Worm (Caenorhabditis elegans) whole organism, mixed stage, embryonic: ENCODE data around the gene abch-1.
A peak's percentile ranks its signal among the peaks of the same experiment; 100 is the strongest.

Experiments used
- M03D4.4 ChIP-seq: sonication (generic microtip); optimal IDR thresholded peaks from 2 replicates; lab custom pipeline; 2017; ENCODE audit warnings: mild to moderate bottlenecking, missing genetic modification characterization, missing compliant biosample characterization
- bed-3 ChIP-seq: fragments of 200-800 bp; sonication (Bioruptor generic); optimal IDR thresholded peaks from 3 replicates; lab custom pipeline; 2018; ENCODE audit warnings: mild to moderate bottlenecking, missing genetic modification characterization, moderate library complexity, missing compliant biosample characterization
- blmp-1 ChIP-seq: fragments of 150-350 bp; optimal IDR thresholded peaks from 2 replicates; lab custom pipeline; 2014; ENCODE audit warnings: missing biosample characterization, missing genetic modification characterization
- ceh-39 ChIP-seq: fragments of 150-350 bp; optimal IDR thresholded peaks from 2 replicates; lab custom pipeline; 2014; ENCODE audit warnings: missing biosample characterization, missing genetic modification characterization
- ceh-43 ChIP-seq: fragments of 200-800 bp; sonication (Bioruptor generic); optimal IDR thresholded peaks from 2 replicates; lab custom pipeline; 2018; ENCODE audit warnings: mild to moderate bottlenecking, missing genetic modification characterization, moderate library complexity, missing compliant biosample characterization
- ceh-83 ChIP-seq: fragments of 200-800 bp; sonication (Bioruptor generic); optimal IDR thresholded peaks from 2 replicates; lab custom pipeline; 2018; ENCODE audit warnings: mild to moderate bottlenecking, missing genetic modification characterization, missing compliant biosample characterization
- ces-1 ChIP-seq: fragments of 150-350 bp; optimal IDR thresholded peaks from 2 replicates; lab custom pipeline; 2014; ENCODE audit warnings: missing biosample characterization, missing genetic modification reagents, missing genetic modification characterization
- cnd-1 ChIP-seq: fragments of 200-800 bp; sonication (Bioruptor generic); optimal IDR thresholded peaks from 2 replicates; lab custom pipeline; 2018; ENCODE audit warnings: mild to moderate bottlenecking, missing genetic modification characterization, missing compliant biosample characterization
- drap-1 ChIP-seq: fragments of 200-800 bp; sonication (Bioruptor generic); optimal IDR thresholded peaks from 3 replicates; lab custom pipeline; 2018; ENCODE audit warnings: mild to moderate bottlenecking, missing genetic modification characterization, missing compliant biosample characterization
- elt-1 ChIP-seq: sonication (generic microtip); optimal IDR thresholded peaks from 2 replicates; lab custom pipeline; 2017; ENCODE audit warnings: missing genetic modification characterization, mild to moderate bottlenecking, missing compliant biosample characterization, antibody characterized with exemption, moderate library complexity, borderline replicate concordance; ENCODE audit not compliant: insufficient read depth
- elt-3 ChIP-seq: fragments of 150-350 bp; optimal IDR thresholded peaks from 2 replicates; lab custom pipeline; 2014; ENCODE audit warnings: missing biosample characterization, missing genetic modification characterization
- flh-1 ChIP-seq: fragments of 200-800 bp; sonication (Bioruptor generic); optimal IDR thresholded peaks from 2 replicates; lab custom pipeline; 2018; ENCODE audit warnings: mild to moderate bottlenecking, missing genetic modification characterization, moderate library complexity, missing compliant biosample characterization
- ham-2 ChIP-seq: fragments of 200-800 bp; sonication (Bioruptor generic); optimal IDR thresholded peaks from 2 replicates; lab custom pipeline; 2018; ENCODE audit warnings: mild to moderate bottlenecking, missing genetic modification characterization, missing compliant biosample characterization
- hlh-1 ChIP-seq: fragments of 150-350 bp; optimal IDR thresholded peaks from 2 replicates; lab custom pipeline; 2014; ENCODE audit warnings: missing biosample characterization, missing genetic modification reagents, missing genetic modification characterization
- lin-13 ChIP-seq: fragments of 150-350 bp; optimal IDR thresholded peaks from 2 replicates; lab custom pipeline; 2014; ENCODE audit warnings: missing biosample characterization, missing genetic modification characterization
- lin-32 ChIP-seq: fragments of 200-800 bp; sonication (Bioruptor generic); optimal IDR thresholded peaks from 2 replicates; lab custom pipeline; 2018; ENCODE audit warnings: mild to moderate bottlenecking, missing genetic modification characterization, missing compliant biosample characterization
- lsy-2 ChIP-seq: fragments of 150-350 bp; optimal IDR thresholded peaks from 2 replicates; lab custom pipeline; 2014; ENCODE audit warnings: missing biosample characterization, missing genetic modification characterization
- mab-5 ChIP-seq: fragments of 150-350 bp; optimal IDR thresholded peaks from 2 replicates; lab custom pipeline; 2014; ENCODE audit warnings: missing biosample characterization, missing genetic modification characterization
- mep-1 ChIP-seq: fragments of 150-350 bp; optimal IDR thresholded peaks from 2 replicates; lab custom pipeline; 2017; ENCODE audit warnings: missing biosample characterization, missing genetic modification reagents, missing genetic modification characterization, inconsistent platforms
- mls-2 ChIP-seq: sonication (generic microtip); optimal IDR thresholded peaks from 2 replicates; lab custom pipeline; 2016; ENCODE audit warnings: mild to moderate bottlenecking, missing genetic modification characterization, moderate library complexity, missing compliant biosample characterization
- nhr-12 ChIP-seq: fragments of 150-350 bp; optimal IDR thresholded peaks from 2 replicates; lab custom pipeline; 2014; ENCODE audit warnings: missing biosample characterization, missing genetic modification characterization
- nhr-2 ChIP-seq: fragments of 150-350 bp; optimal IDR thresholded peaks from 2 replicates; lab custom pipeline; 2014; ENCODE audit warnings: missing biosample characterization, missing genetic modification characterization
- nhr-237 ChIP-seq: fragments of 150-350 bp; optimal IDR thresholded peaks from 2 replicates; lab custom pipeline; 2014; ENCODE audit warnings: missing biosample characterization, missing genetic modification characterization
- nhr-28 ChIP-seq: fragments of 150-350 bp; optimal IDR thresholded peaks from 2 replicates; lab custom pipeline; 2014; ENCODE audit warnings: missing biosample characterization, missing genetic modification characterization
- nhr-76 ChIP-seq: sonication (generic microtip); optimal IDR thresholded peaks from 2 replicates; lab custom pipeline; 2017; ENCODE audit warnings: missing biosample characterization, missing genetic modification characterization
- pha-4 ChIP-seq: fragments of 150-350 bp; optimal IDR thresholded peaks from 2 replicates; lab custom pipeline; 2018; ENCODE audit warnings: missing biosample characterization, missing genetic modification reagents, missing genetic modification characterization
- sem-2 ChIP-seq: fragments of 200-800 bp; sonication (Bioruptor generic); optimal IDR thresholded peaks from 2 replicates; lab custom pipeline; 2018; ENCODE audit warnings: mild to moderate bottlenecking, missing genetic modification characterization, missing compliant biosample characterization
- snpc-4 ChIP-seq: fragments of 150-350 bp; optimal IDR thresholded peaks from 2 replicates; lab custom pipeline; 2014; ENCODE audit warnings: missing biosample characterization, missing genetic modification characterization
- sptf-1 ChIP-seq: sonication (generic microtip); optimal IDR thresholded peaks from 2 replicates; lab custom pipeline; 2017; ENCODE audit warnings: mild to moderate bottlenecking, missing genetic modification characterization, moderate library complexity, missing compliant biosample characterization
- tbx-8 ChIP-seq: fragments of 200-800 bp; sonication (Bioruptor generic); optimal IDR thresholded peaks from 2 replicates; lab custom pipeline; 2018; ENCODE audit warnings: mild to moderate bottlenecking, missing genetic modification characterization, moderate library complexity, missing compliant biosample characterization
- unc-120 ChIP-seq: sonication (generic microtip); optimal IDR thresholded peaks from 2 replicates; lab custom pipeline; 2017; ENCODE audit warnings: missing genetic modification characterization, missing compliant biosample characterization; ENCODE audit not compliant: poor library complexity, severe bottlenecking
- unc-39 ChIP-seq: fragments of 150-350 bp; optimal IDR thresholded peaks from 2 replicates; lab custom pipeline; 2014; ENCODE audit warnings: missing biosample characterization, missing genetic modification characterization
- unc-62 ChIP-seq: fragments of 150-350 bp; optimal IDR thresholded peaks from 2 replicates; lab custom pipeline; 2014; ENCODE audit warnings: missing biosample characterization, missing genetic modification reagents, missing genetic modification characterization
- zip-8 ChIP-seq: fragments of 150-350 bp; optimal IDR thresholded peaks from 2 replicates; lab custom pipeline; 2014; ENCODE audit warnings: missing biosample characterization, missing genetic modification characterization
- ztf-11 ChIP-seq: fragments of 150-350 bp; optimal IDR thresholded peaks from 2 replicates; lab custom pipeline; 2014; ENCODE audit warnings: missing biosample characterization, missing genetic modification characterization

abch-1 gene

DNA sequence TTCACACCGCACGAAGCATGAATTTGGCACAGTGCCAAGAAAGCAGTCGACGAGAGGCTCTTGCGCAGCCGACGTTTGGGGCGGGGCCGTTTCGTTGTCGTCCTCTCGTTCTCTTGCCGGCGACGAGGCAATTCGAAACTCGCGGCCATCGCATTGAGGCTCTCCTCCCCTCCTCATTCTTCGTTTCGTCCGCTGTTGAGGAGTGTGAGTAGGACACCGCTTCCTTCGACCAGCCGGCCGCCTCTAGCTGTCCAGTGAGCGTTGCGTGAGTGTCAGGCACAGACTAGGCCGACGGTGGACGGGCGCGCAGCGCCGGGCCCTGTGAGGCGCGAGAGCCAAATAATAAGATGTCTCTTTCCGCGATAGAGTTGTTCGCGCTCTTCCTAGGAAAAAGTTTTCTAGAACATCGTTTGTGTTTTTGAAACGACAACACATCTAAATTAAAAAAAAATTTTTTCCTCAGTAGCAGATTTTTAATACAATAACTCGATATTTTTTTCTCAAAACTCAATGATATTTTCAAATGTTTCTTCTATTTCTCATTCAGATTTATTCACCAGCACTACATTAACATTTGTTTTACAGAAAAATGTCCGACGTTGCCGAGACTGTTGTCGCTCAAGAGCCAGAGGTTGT lies 39.5 kb downstream of the abch-1 start, which contains the start of the genes T28D9.11 and T28D9.1 (continued):
- TF ChIP-seq bed-3 (GFP tag; lab: Kevin White, UChicago), result no peak
- TF ChIP-seq ces-1 (GFP tag; lab: Kevin White, UChicago), result no peak
- TF ChIP-seq nhr-28 (tag; lab: Kevin White, UChicago), result no peak
- no peak for TF ChIP-seq unc-62 (GFP tag; lab: Kevin White, UChicago)
- TF ChIP-seq lin-32, result peak; percentile 31

DNA sequence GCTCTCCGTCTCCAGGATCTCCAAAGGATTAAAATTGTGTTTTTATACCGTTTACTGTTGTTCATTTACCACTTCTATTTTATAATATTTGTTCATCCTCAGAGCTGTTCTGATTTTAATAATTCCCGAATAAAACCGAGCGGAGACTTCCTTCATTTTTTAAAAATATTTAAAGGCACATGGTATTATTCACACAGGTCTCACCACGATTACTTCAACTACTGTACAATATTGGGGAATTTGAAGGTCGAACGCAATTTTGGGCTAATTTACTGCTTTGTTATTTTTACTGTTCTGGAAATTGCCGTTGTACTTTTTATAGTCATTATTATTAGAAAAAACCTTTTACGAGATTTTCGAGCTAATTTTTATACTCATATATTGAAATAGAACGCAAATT lies 40.2 kb downstream of the abch-1 start:
- no peak for TF ChIP-seq ceh-39 (tag; lab: Kevin White, UChicago)
- TF ChIP-seq cnd-1, result no peak
- TF ChIP-seq lin-13, result no peak
- TF ChIP-seq unc-120 (tag; lab: Kevin White, UChicago), result no peak
- no peak for TF ChIP-seq pha-4 (tag; lab: Kevin White, UChicago)
- no peak for TF ChIP-seq ztf-11
- no peak for TF ChIP-seq snpc-4 (tag; lab: Kevin White, UChicago)
- no peak for TF ChIP-seq bed-3 (GFP tag; lab: Kevin White, UChicago)

DNA sequence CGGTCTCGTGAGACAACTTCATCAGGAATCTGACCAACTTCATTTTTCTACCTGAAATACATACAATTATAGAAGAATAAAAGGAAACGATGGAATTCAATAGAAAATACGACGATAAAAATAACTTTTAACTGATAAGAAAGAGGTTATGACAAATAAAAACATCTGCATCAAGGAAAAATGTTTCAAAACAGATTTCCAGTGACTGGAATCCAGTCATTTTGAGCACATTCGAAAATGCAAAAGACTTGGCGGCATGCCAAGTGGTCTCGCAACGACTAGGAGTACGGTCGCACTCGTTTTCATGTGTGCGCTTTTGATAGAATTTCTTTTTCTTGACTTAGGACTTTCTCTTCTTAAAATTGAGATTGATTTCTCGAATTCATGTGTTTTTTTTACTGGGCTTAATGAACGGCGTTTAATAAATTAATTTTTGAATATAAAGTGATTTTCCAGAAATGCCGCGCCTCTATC lies 41.7 kb downstream of the abch-1 start, which contains the start of the genes snr-3 and rsp-5:
Gene snr-3 (minus strand): TSS at position 51 of the 474 bp plus-strand sequence.
Gene rsp-5 (plus strand): TSS at position 455 of the 474 bp plus-strand sequence.
- TF ChIP-seq nhr-2 (tag; lab: Kevin White, UChicago) (no peak), sem-2 (GFP tag; lab: Kevin White, UChicago) (no peak), nhr-237 (peak; percentile 56), ztf-11 (no peak), zip-8 (tag; lab: Kevin White, UChicago) (no peak), unc-120 (tag; lab: Kevin White, UChicago) (no peak), ceh-43 (GFP tag; lab: Kevin White, UChicago) (no peak), ces-1 (GFP tag; lab: Kevin White, UChicago) (no peak), ceh-39 (tag; lab: Kevin White, UChicago) (peak; percentile 8), mab-5 (tag; lab: Kevin White, UChicago) (no peak), drap-1 (no peak), hlh-1 (peak; percentile 36), unc-39 (tag; lab: Kevin White, UChicago) (no peak), flh-1 (GFP tag; lab: Kevin White, UChicago) (no peak), lin-32 (no peak), ham-2 (no peak), mep-1 (tag; lab: Kevin White, UChicago) (peak; percentile 83), pha-4 (tag; lab: Kevin White, UChicago) (peak; percentile 66), nhr-28 (tag; lab: Kevin White, UChicago) (no peak), elt-3 (tag; lab: Kevin White, UChicago) (no peak), snpc-4 (tag; lab: Kevin White, UChicago) (no peak), bed-3 (GFP tag; lab: Kevin White, UChicago) (no peak), sptf-1 (tag; lab: Kevin White, UChicago) (no peak), lsy-2 (tag; lab: Kevin White, UChicago) (peak; percentile 97), cnd-1 (no peak), blmp-1 (tag; lab: Kevin White, UChicago) (no peak), nhr-12 (tag; lab: Kevin White, UChicago) (no peak), tbx-8 (GFP tag; lab: Kevin White, UChicago) (no peak), M03D4.4 (tag; lab: Kevin White, UChicago) (no peak), nhr-76 (tag; lab: Kevin White, UChicago) (no peak), ceh-83 (GFP tag; lab: Kevin White, UChicago) (no peak), lin-13 (peak; percentile 55), unc-62 (GFP tag; lab: Kevin White, UChicago) (no peak), mls-2 (tag; lab: Kevin White, UChicago) (no peak), elt-1 (no peak)
